Worm (Caenorhabditis elegans): Measurements from ENCODE around the gene try-5.
"Not testable (repeated sequence)": the region's sequence is repeated elsewhere in the genome, so short reads cannot be mapped to it uniquely, and the experiment has no call there.

Gene try-5

ce11 chrV:9378335-9378734 is 31.5 kb downstream of the try-5 start, which contains the start of gene E02C12.10:
Gene E02C12.10 (minus strand): TSS chrV:9378409.
- TF ChIP-seq nhr-10 (tag; optimal IDR thresholded peaks at IDR 0.05) (no peak), C34F6.9 (tag; optimal IDR thresholded peaks at IDR 0.05) (no peak), sem-4 (tag; optimal IDR thresholded peaks at IDR 0.05) (no peak), R02D3.7 (tag; optimal IDR thresholded peaks at IDR 0.05) (no peak), ceh-82 (tag; optimal IDR thresholded peaks at IDR 0.05) (no peak), fos-1 (tag; optimal IDR thresholded peaks at IDR 0.05) (no peak), egl-27 (tag; optimal IDR thresholded peaks at IDR 0.05) (no peak), sma-9 (GFP tag; optimal IDR thresholded peaks at IDR 0.05) (no peak), sma-9 (tag; optimal IDR thresholded peaks at IDR 0.05) (no peak), nhr-129 (tag; optimal IDR thresholded peaks at IDR 0.05) (no peak), blmp-1 (tag; optimal IDR thresholded peaks at IDR 0.05; ENCODE audit: insufficient read depth) (no peak), F13H6.1 (tag; optimal IDR thresholded peaks at IDR 0.05) (no peak), lsy-2 (tag; optimal IDR thresholded peaks at IDR 0.05) (no peak), nhr-77 (tag; optimal IDR thresholded peaks at IDR 0.05) (no peak), zag-1 (tag; optimal IDR thresholded peaks at IDR 0.05) (no peak), unc-39 (tag; optimal IDR thresholded peaks at IDR 0.05) (no peak), mbf-1 (tag; optimal IDR thresholded peaks at IDR 0.05) (no peak)

ce11 chrV:9379808-9380207 is 33.0 kb downstream of the try-5 start, which contains the start of gene E02C12.11:
Gene E02C12.11 (minus strand): TSS chrV:9379908.
- not testable (repeated sequence) for TF ChIP-seq nhr-77, nhr-10, mbf-1 (tag; optimal IDR thresholded peaks at IDR 0.05)

- TF ChIP-seq nhr-21 (tag; optimal IDR thresholded peaks at IDR 0.05) (no peak), unc-62 (GFP tag; optimal IDR thresholded peaks at IDR 0.05) (no peak), elt-1 (tag; optimal IDR thresholded peaks at IDR 0.05) (no peak), mdl-1 (tag; optimal IDR thresholded peaks at IDR 0.05) (no peak), F13H6.1 (tag; optimal IDR thresholded peaks at IDR 0.05) (no peak), gmeb-1 (tag; optimal IDR thresholded peaks at IDR 0.05) (no peak), C34F6.9 (tag; optimal IDR thresholded peaks at IDR 0.05) (no peak), Y55F3AM.14 (GFP tag; optimal IDR thresholded peaks at IDR 0.05) (no peak), alr-1 (tag; optimal IDR thresholded peaks at IDR 0.05) (no peak)
Measured at ce11 chrV:9381846-9382363, 35.1 kb downstream of the try-5 start, which contains the start of gene E02C12.12. Gene E02C12.12 (minus strand): TSS chrV:9382313.

ce11 chrV:9382538-9383328 is 35.9 kb downstream of the try-5 start:
- peak; percentile 10 for TF ChIP-seq crh-2 (tag; optimal IDR thresholded peaks at IDR 0.05)
- peak; percentile 76 for TF ChIP-seq fos-1 (tag; optimal IDR thresholded peaks at IDR 0.05)
- no peak for TF ChIP-seq F13H6.1 (tag; optimal IDR thresholded peaks at IDR 0.05)

- TF ChIP-seq nhr-77 (tag; optimal IDR thresholded peaks at IDR 0.05) (no peak), dmd-4 (tag; optimal IDR thresholded peaks at IDR 0.05) (no peak), nhr-21 (tag; optimal IDR thresholded peaks at IDR 0.05) (no peak), aly-2 (tag; optimal IDR thresholded peaks at IDR 0.05) (no peak), fos-1 (tag; optimal IDR thresholded peaks at IDR 0.05) (no peak), ceh-82 (tag; optimal IDR thresholded peaks at IDR 0.05) (no peak), unc-55 (GFP tag; optimal IDR thresholded peaks at IDR 0.05) (no peak), skn-1 (tag; optimal IDR thresholded peaks at IDR 0.05) (no peak), unc-39 (tag; optimal IDR thresholded peaks at IDR 0.05) (no peak), nhr-237 (tag; optimal IDR thresholded peaks at IDR 0.05) (no peak), F13H6.1 (tag; optimal IDR thresholded peaks at IDR 0.05) (no peak), nhr-25 (tag; optimal IDR thresholded peaks at IDR 0.05) (no peak), ama-1 (optimal IDR thresholded peaks at IDR 0.05) (no peak), elt-3 (tag; optimal IDR thresholded peaks at IDR 0.05) (no peak), R02D3.7 (tag; optimal IDR thresholded peaks at IDR 0.05) (no peak), nhr-10 (tag; optimal IDR thresholded peaks at IDR 0.05) (no peak), lin-11 (tag; optimal IDR thresholded peaks at IDR 0.05) (no peak), ceh-16 (tag; optimal IDR thresholded peaks at IDR 0.05) (no peak), lsy-2 (tag; optimal IDR thresholded peaks at IDR 0.05) (no peak), crh-2 (tag; optimal IDR thresholded peaks at IDR 0.05) (no peak)
Measured at ce11 chrV:9384359-9384758, 37.5 kb downstream of the try-5 start.
